Worm (Caenorhabditis elegans) whole organism, L1 larva: ENCODE data around the gene ncs-3.
A peak's percentile ranks its signal among the peaks of the same experiment; 100 is the strongest.

Experiments used
- C04F5.9 ChIP-seq: sonication (generic microtip); optimal IDR thresholded peaks from 2 replicates; lab custom pipeline; 2016; ENCODE audit warnings: missing genetic modification characterization, missing compliant biosample characterization
- Y116A8C.19 ChIP-seq: sonication (generic microtip); optimal IDR thresholded peaks from 2 replicates; lab custom pipeline; 2016; ENCODE audit warnings: missing compliant biosample characterization, missing genetic modification characterization, borderline replicate concordance
- alr-1 ChIP-seq: fragments of 200-800 bp; sonication (Bioruptor generic); optimal IDR thresholded peaks from 2 replicates; lab custom pipeline; 2018; ENCODE audit warnings: borderline replicate concordance, mild to moderate bottlenecking, missing genetic modification characterization, missing compliant biosample characterization
- aly-2 ChIP-seq: fragments of 150-350 bp; optimal IDR thresholded peaks from 2 replicates; lab custom pipeline; 2014; ENCODE audit warnings: missing biosample characterization, missing genetic modification characterization
- ama-1 ChIP-seq: fragments of 150-350 bp; optimal IDR thresholded peaks from 2 replicates; lab custom pipeline; 2014
- blmp-1 ChIP-seq: fragments of 150-350 bp; optimal IDR thresholded peaks from 2 replicates; lab custom pipeline; 2014; ENCODE audit warnings: missing biosample characterization, missing genetic modification characterization
- ceh-82 ChIP-seq, 3 experiments: fragments of 150-350 bp in 1 of 3; sonication (generic microtip) in 2 of 3; optimal IDR thresholded peaks; 2 replicates each; lab custom pipeline; 2014 to 2017; ENCODE audit warnings: missing biosample characterization in 3 of 3, missing genetic modification characterization in 3 of 3
- ceh-88 ChIP-seq: fragments of 200-800 bp; sonication (Bioruptor generic); IDR thresholded peaks from 2 replicates; pipeline ENCODE4 v1.3.6; 2022; ENCODE audit warnings: missing genetic modification characterization, missing compliant biosample characterization
- ceh-90 ChIP-seq: sonication (generic microtip); optimal IDR thresholded peaks from 2 replicates; lab custom pipeline; 2016; ENCODE audit warnings: missing genetic modification characterization, missing compliant biosample characterization
- dpl-1 ChIP-seq, 3 experiments: fragments of 150-350 bp in 2 of 3; sonication (generic microtip) in 1 of 3; optimal IDR thresholded peaks; 2 replicates each; lab custom pipeline; 2014 to 2017; ENCODE audit warnings: missing biosample characterization in 3 of 3, missing genetic modification characterization in 3 of 3, missing genetic modification reagents in 3 of 3
- efl-1 ChIP-seq, 4 experiments: fragments of 150-350 bp; optimal IDR thresholded peaks in 3 of 4; peaks in 1 of 4; 1 replicate in 1 of 4; 2 replicates in 3 of 4; lab custom pipeline; 2014; ENCODE audit warnings: missing biosample characterization in 2 of 4, missing genetic modification characterization in 2 of 4, missing genetic modification reagents in 2 of 4
- efl-3 ChIP-seq: fragments of 200-800 bp; sonication (Bioruptor generic); optimal IDR thresholded peaks from 2 replicates; lab custom pipeline; 2018; ENCODE audit warnings: mild to moderate bottlenecking, missing genetic modification characterization, missing compliant biosample characterization
- egl-13 ChIP-seq: sonication (generic microtip); optimal IDR thresholded peaks from 2 replicates; lab custom pipeline; 2016; ENCODE audit warnings: missing genotype, missing genetic modification reagents, missing genetic modification characterization, missing compliant biosample characterization
- egl-27 ChIP-seq, 2 experiments: fragments of 150-350 bp in 1 of 2; sonication (generic microtip); optimal IDR thresholded peaks; 3 replicates each; lab custom pipeline; 2017 to 2018; ENCODE audit warnings: missing biosample characterization in 2 of 2, missing genetic modification characterization in 2 of 2, missing genetic modification reagents in 2 of 2
- elt-3 ChIP-seq, 6 experiments: fragments of 150-350 bp in 1 of 6; sonication (generic microtip); optimal IDR thresholded peaks; 2 replicates each; lab custom pipeline; 2017 to 2018; ENCODE audit warnings: missing biosample characterization in 6 of 6, missing genetic modification characterization in 6 of 6, inconsistent platforms in 1 of 6
- ets-5 ChIP-seq: fragments of 200-800 bp; sonication (Bioruptor generic); IDR thresholded peaks from 2 replicates; pipeline ENCODE4 v1.3.6; 2022; ENCODE audit warnings: missing genetic modification characterization, missing compliant biosample characterization
- fkh-10 ChIP-seq: sonication (generic microtip); optimal IDR thresholded peaks from 2 replicates; lab custom pipeline; 2017; ENCODE audit warnings: missing biosample characterization, missing genetic modification reagents, missing genetic modification characterization
- fos-1 ChIP-seq: fragments of 150-350 bp; optimal IDR thresholded peaks from 2 replicates; lab custom pipeline; 2014; ENCODE audit warnings: missing biosample characterization, missing genetic modification characterization
- grh-1 ChIP-seq: fragments of 200-800 bp; sonication (Bioruptor generic); IDR thresholded peaks from 2 replicates; pipeline ENCODE4 v1.3.6; 2022; ENCODE audit warnings: missing genetic modification reagents, missing genetic modification characterization, missing compliant biosample characterization
- hlh-17 ChIP-seq: fragments of 200-800 bp; sonication (Bioruptor generic); optimal IDR thresholded peaks from 2 replicates; lab custom pipeline; 2018; ENCODE audit warnings: missing genetic modification characterization, mild to moderate bottlenecking, missing compliant biosample characterization, moderate library complexity, borderline replicate concordance
- hlh-4 ChIP-seq: sonication (generic microtip); optimal IDR thresholded peaks from 2 replicates; lab custom pipeline; 2016; ENCODE audit warnings: mild to moderate bottlenecking, missing genetic modification characterization, missing compliant biosample characterization
- irx-1 ChIP-seq: sonication (generic microtip); optimal IDR thresholded peaks from 2 replicates; lab custom pipeline; 2016; ENCODE audit warnings: missing genetic modification characterization, missing compliant biosample characterization
- lin-14 ChIP-seq: fragments of 200-800 bp; sonication (Bioruptor generic); optimal IDR thresholded peaks from 2 replicates; lab custom pipeline; 2018; ENCODE audit warnings: mild to moderate bottlenecking, missing genetic modification characterization, moderate library complexity, missing compliant biosample characterization
- lin-15B ChIP-seq: fragments of 150-350 bp; sonication (generic microtip); optimal IDR thresholded peaks from 3 replicates; lab custom pipeline; 2014; ENCODE audit warnings: missing biosample characterization, missing genetic modification characterization
- lin-35 ChIP-seq, 2 experiments: fragments of 150-350 bp; optimal IDR thresholded peaks; 2 replicates each; lab custom pipeline; 2014; ENCODE audit warnings: missing biosample characterization in 2 of 2, missing genetic modification characterization in 2 of 2, missing genetic modification reagents in 2 of 2
- lin-39 ChIP-seq: fragments of 150-350 bp; optimal IDR thresholded peaks from 2 replicates; lab custom pipeline; 2014; ENCODE audit warnings: missing biosample characterization, missing genetic modification reagents, missing genetic modification characterization
- lsy-2 ChIP-seq, 2 experiments: fragments of 150-350 bp; optimal IDR thresholded peaks; 2 replicates each; lab custom pipeline; 2014; ENCODE audit warnings: missing biosample characterization in 2 of 2, missing genetic modification characterization in 2 of 2
- mab-9 ChIP-seq: fragments of 200-800 bp; sonication (Bioruptor generic); IDR thresholded peaks from 2 replicates; pipeline ENCODE4 v1.3.6; 2022; ENCODE audit warnings: missing genetic modification reagents, missing genetic modification characterization, missing compliant biosample characterization
- mef-2 ChIP-seq: fragments of 150-350 bp; optimal IDR thresholded peaks from 2 replicates; lab custom pipeline; 2014; ENCODE audit warnings: missing biosample characterization, missing genetic modification characterization
- mep-1 ChIP-seq: fragments of 150-350 bp; optimal IDR thresholded peaks from 2 replicates; lab custom pipeline; 2014; ENCODE audit warnings: missing biosample characterization, missing genetic modification characterization
- nhr-12 ChIP-seq: sonication (generic microtip); optimal IDR thresholded peaks from 2 replicates; lab custom pipeline; 2017; ENCODE audit warnings: missing biosample characterization, missing genetic modification characterization
- nhr-20 ChIP-seq: sonication (generic microtip); optimal IDR thresholded peaks from 2 replicates; lab custom pipeline; 2016; ENCODE audit warnings: mild to moderate bottlenecking, missing genetic modification characterization, missing compliant biosample characterization
- nhr-237 ChIP-seq: fragments of 150-350 bp; optimal IDR thresholded peaks from 2 replicates; lab custom pipeline; 2014; ENCODE audit warnings: missing biosample characterization, missing genetic modification characterization
- nhr-28 ChIP-seq: fragments of 150-350 bp; optimal IDR thresholded peaks from 2 replicates; lab custom pipeline; 2014; ENCODE audit warnings: missing biosample characterization, missing genetic modification characterization
- nhr-47 ChIP-seq: sonication (generic microtip); optimal IDR thresholded peaks from 2 replicates; lab custom pipeline; 2016; ENCODE audit warnings: mild to moderate bottlenecking, missing genetic modification characterization, moderate library complexity, missing compliant biosample characterization
- nhr-71 ChIP-seq: sonication (generic microtip); optimal IDR thresholded peaks from 2 replicates; lab custom pipeline; 2016; ENCODE audit warnings: mild to moderate bottlenecking, missing genetic modification characterization, moderate library complexity, missing compliant biosample characterization
- nhr-77 ChIP-seq: fragments of 150-350 bp; optimal IDR thresholded peaks from 2 replicates; lab custom pipeline; 2014; ENCODE audit warnings: missing biosample characterization, missing genetic modification characterization
- nhr-84 ChIP-seq: sonication (generic microtip); optimal IDR thresholded peaks from 2 replicates; lab custom pipeline; 2017; ENCODE audit warnings: missing biosample characterization, missing genetic modification characterization
- nhr-85 ChIP-seq: sonication (generic microtip); peaks from one replicate; lab custom pipeline; 2016; ENCODE audit warnings: missing genetic modification characterization, inconsistent platforms, missing compliant biosample characterization
- pag-3 ChIP-seq: sonication (generic microtip); optimal IDR thresholded peaks from 2 replicates; lab custom pipeline; 2017; ENCODE audit warnings: missing genetic modification characterization, mild to moderate bottlenecking, missing compliant biosample characterization, antibody characterized with exemption, borderline replicate concordance; ENCODE audit not compliant: insufficient read depth
- pax-3 ChIP-seq: fragments of 200-800 bp; sonication (Bioruptor generic); optimal IDR thresholded peaks from 2 replicates; lab custom pipeline; 2018; ENCODE audit warnings: mild to moderate bottlenecking, missing genetic modification characterization, moderate library complexity, missing compliant biosample characterization
- rnt-1 ChIP-seq: sonication (generic microtip); optimal IDR thresholded peaks from 2 replicates; lab custom pipeline; 2016; ENCODE audit warnings: mild to moderate bottlenecking, missing genetic modification characterization, moderate library complexity, missing compliant biosample characterization
- snpc-4 ChIP-seq: fragments of 150-350 bp; optimal IDR thresholded peaks from 2 replicates; lab custom pipeline; 2014; ENCODE audit warnings: missing biosample characterization, missing genetic modification characterization
- snu-23 ChIP-seq: sonication (generic microtip); optimal IDR thresholded peaks from 2 replicates; lab custom pipeline; 2016; ENCODE audit warnings: missing genetic modification characterization, missing compliant biosample characterization
- sox-4 ChIP-seq: sonication (generic microtip); optimal IDR thresholded peaks from 2 replicates; lab custom pipeline; 2016; ENCODE audit warnings: missing genetic modification characterization, missing compliant biosample characterization
- sptf-1 ChIP-seq: fragments of 150-350 bp; optimal IDR thresholded peaks from 2 replicates; lab custom pipeline; 2014; ENCODE audit warnings: missing biosample characterization, missing genetic modification characterization
- swsn-7 ChIP-seq: sonication (generic microtip); optimal IDR thresholded peaks from 2 replicates; lab custom pipeline; 2016; ENCODE audit warnings: missing genetic modification characterization, missing compliant biosample characterization
- tlp-1 ChIP-seq: fragments of 150-350 bp; optimal IDR thresholded peaks from 2 replicates; lab custom pipeline; 2014; ENCODE audit warnings: missing biosample characterization, missing genetic modification characterization
- unc-130 ChIP-seq: fragments of 150-350 bp; optimal IDR thresholded peaks from 2 replicates; lab custom pipeline; 2017; ENCODE audit warnings: missing biosample characterization, missing genetic modification characterization, inconsistent platforms
- unc-62 ChIP-seq: fragments of 150-350 bp; optimal IDR thresholded peaks from 2 replicates; lab custom pipeline; 2014; ENCODE audit warnings: missing biosample characterization, missing genetic modification reagents, missing genetic modification characterization
- unc-98 ChIP-seq: fragments of 200-800 bp; sonication (Bioruptor generic); IDR thresholded peaks from 2 replicates; pipeline ENCODE4 v1.3.6; 2022; ENCODE audit warnings: missing genetic modification characterization, missing compliant biosample characterization
- xbp-1 ChIP-seq: sonication (generic microtip); optimal IDR thresholded peaks from 2 replicates; lab custom pipeline; 2016; ENCODE audit warnings: missing genetic modification characterization, missing compliant biosample characterization
- zag-1 ChIP-seq: fragments of 150-350 bp; optimal IDR thresholded peaks from 2 replicates; lab custom pipeline; 2014; ENCODE audit warnings: missing biosample characterization, missing genetic modification characterization
- ztf-11 ChIP-seq, 2 experiments: sonication (generic microtip); optimal IDR thresholded peaks; 2 replicates each; lab custom pipeline; 2016 to 2017; ENCODE audit warnings: missing genetic modification characterization in 2 of 2, missing biosample characterization in 1 of 2, missing compliant biosample characterization in 1 of 2

ncs-3 gene

ce11 chrX:1051041-1051440 lies 2.8 kb upstream of the ncs-3 start (continued):
- TF ChIP-seq nhr-12 (no peak), nhr-47 (peak; percentile 49), snu-23 (GFP tag; lab: Kevin White, UChicago) (peak; percentile 48), nhr-77 (tag; lab: Kevin White, UChicago) (no peak), rnt-1 (tag; lab: Kevin White, UChicago) (peak; percentile 79), snpc-4 (tag; lab: Kevin White, UChicago) (no peak), nhr-28 (tag; lab: Kevin White, UChicago) (no peak), ama-1 (lab: Kevin White, UChicago) (no peak), nhr-84 (tag; lab: Kevin White, UChicago) (no peak), fos-1 (no peak), mab-9 (no peak), pax-3 (tag; lab: Kevin White, UChicago) (no peak), xbp-1 (tag; lab: Kevin White, UChicago) (peak; percentile 26), mep-1 (peak; percentile 19), lin-39 (tag; lab: Kevin White, UChicago) (peak; percentile 61), sptf-1 (tag; lab: Kevin White, UChicago) (no peak), nhr-20 (tag; lab: Kevin White, UChicago) (peak; percentile 54), swsn-7 (tag; lab: Kevin White, UChicago) (peak; percentile 39), unc-62 (no peak), zag-1 (tag; lab: Kevin White, UChicago) (no peak), ceh-90 (no peak), unc-98 (no peak), lsy-2 (tag; optimal IDR thresholded peaks at IDR 0.05; lab: Kevin White, UChicago) (peak; percentile 31 to 34), nhr-85 (tag; lab: Kevin White, UChicago) (no peak), egl-27 (tag; optimal IDR thresholded peaks at IDR 0.05; lab: Kevin White, UChicago) (no peak), C04F5.9 (tag; lab: Kevin White, UChicago) (no peak), lin-15B (tag; lab: Kevin White, UChicago) (no peak), efl-1 (optimal IDR thresholded peaks at IDR 0.05; lab: Kevin White, UChicago) (no peak), efl-1 (GFP tag; optimal IDR thresholded peaks at IDR 0.05 in 1 of 2; lab: Kevin White, UChicago) (no peak), mef-2 (peak; percentile 30), dpl-1 (GFP tag; optimal IDR thresholded peaks at IDR 0.05; lab: Kevin White, UChicago) (no peak), aly-2 (tag; lab: Kevin White, UChicago) (no peak), lin-14 (GFP tag; lab: Kevin White, UChicago) (peak; percentile 80), grh-1 (GFP tag; lab: Robert Waterston, UW) (no peak), alr-1 (tag; lab: Kevin White, UChicago) (no peak), efl-3 (no peak), nhr-71 (tag; lab: Kevin White, UChicago) (peak; percentile 86), tlp-1 (no peak), lin-35 (GFP tag; optimal IDR thresholded peaks at IDR 0.05; lab: Kevin White, UChicago) (no peak), blmp-1 (tag; lab: Kevin White, UChicago) (no peak), Y116A8C.19 (tag; lab: Kevin White, UChicago) (no peak), unc-130 (no peak), egl-13 (no peak), ztf-11 (tag; optimal IDR thresholded peaks at IDR 0.05; lab: Kevin White, UChicago) (no peak), sox-4 (no peak), pag-3 (peak; percentile 83), ceh-82 (tag; optimal IDR thresholded peaks at IDR 0.05; lab: Kevin White, UChicago) (no peak), nhr-237 (tag; lab: Kevin White, UChicago) (no peak), fkh-10 (GFP tag; lab: Kevin White, UChicago) (no peak), hlh-4 (tag; lab: Kevin White, UChicago) (no peak), ceh-88 (no peak), elt-3 (tag; optimal IDR thresholded peaks at IDR 0.05; lab: Kevin White, UChicago) (no peak), hlh-17 (no peak), ets-5 (GFP tag; lab: Robert Waterston, UW) (no peak), irx-1 (tag; lab: Kevin White, UChicago) (no peak)
